Worm (Caenorhabditis elegans) whole organism, young adult: Measurements from ENCODE around the gene C56A3.6.

Experiments used
- B0019.2 ChIP-seq: fragments of 200-800 bp; sonication (Bioruptor generic); conservative IDR thresholded peaks from 2 replicates; pipeline ENCODE4 v1.3.6; 2022; ENCODE audit warnings: missing genetic modification reagents, missing genetic modification characterization, missing compliant biosample characterization
- B0035.1 ChIP-seq: sonication (generic microtip); optimal IDR thresholded peaks from 2 replicates; lab custom pipeline; 2016; ENCODE audit warnings: missing genetic modification characterization, mild to moderate bottlenecking, missing compliant biosample characterization, missing genotype, missing genetic modification reagents
- B0336.3 ChIP-seq: fragments of 200-800 bp; sonication (Bioruptor generic); IDR thresholded peaks from 2 replicates; pipeline ENCODE4 v1.3.6; 2022; ENCODE audit warnings: missing genetic modification characterization, missing compliant biosample characterization
- F39B2.1 ChIP-seq: fragments of 200-800 bp; sonication (Bioruptor generic); IDR thresholded peaks from 2 replicates; pipeline ENCODE4 v1.3.6; 2022; ENCODE audit warnings: missing genetic modification reagents, missing genetic modification characterization, missing compliant biosample characterization
- K12H6.12 ChIP-seq: fragments of 200-800 bp; sonication (Bioruptor generic); optimal IDR thresholded peaks from 2 replicates; lab custom pipeline; 2018; ENCODE audit warnings: mild to moderate bottlenecking, missing genetic modification characterization, missing compliant biosample characterization
- Y53G8AR.9 ChIP-seq: fragments of 200-800 bp; sonication (Bioruptor generic); conservative IDR thresholded peaks from 2 replicates; pipeline ENCODE4 v1.3.6; 2022; ENCODE audit warnings: missing genetic modification reagents, missing genetic modification characterization, missing compliant biosample characterization
- Y95B8A.8 ChIP-seq: fragments of 200-800 bp; sonication (Bioruptor generic); IDR thresholded peaks from 2 replicates; pipeline ENCODE4 v1.3.6; 2022; ENCODE audit warnings: missing genetic modification reagents, missing genetic modification characterization, missing compliant biosample characterization
- athp-1 ChIP-seq: sonication (generic microtip); optimal IDR thresholded peaks from 2 replicates; lab custom pipeline; 2017; ENCODE audit warnings: mild to moderate bottlenecking, missing genetic modification characterization, missing compliant biosample characterization
- attf-3 ChIP-seq: fragments of 200-800 bp; sonication (Bioruptor generic); conservative IDR thresholded peaks from 2 replicates; pipeline ENCODE4 v1.3.6; 2022; ENCODE audit warnings: missing genetic modification reagents, missing genetic modification characterization, missing compliant biosample characterization
- bed-2 ChIP-seq: fragments of 200-800 bp; sonication (Bioruptor generic); IDR thresholded peaks from 2 replicates; pipeline ENCODE4 v1.3.6; 2022; ENCODE audit warnings: missing genetic modification reagents, missing genetic modification characterization, missing compliant biosample characterization
- ceh-100 ChIP-seq: fragments of 200-800 bp; sonication (Bioruptor generic); IDR thresholded peaks from 2 replicates; pipeline ENCODE4 v1.3.6; 2022; ENCODE audit warnings: missing genetic modification reagents, missing genetic modification characterization, missing compliant biosample characterization
- ceh-27 ChIP-seq: fragments of 200-800 bp; sonication (Bioruptor generic); optimal IDR thresholded peaks from 2 replicates; lab custom pipeline; 2018; ENCODE audit warnings: mild to moderate bottlenecking, missing genetic modification characterization, moderate library complexity, missing compliant biosample characterization
- ceh-79 ChIP-seq: sonication (generic microtip); optimal IDR thresholded peaks from 2 replicates; lab custom pipeline; 2017; ENCODE audit warnings: mild to moderate bottlenecking, missing genetic modification characterization, missing compliant biosample characterization
- dpff-1 ChIP-seq: sonication (generic microtip); optimal IDR thresholded peaks from 2 replicates; lab custom pipeline; 2017; ENCODE audit warnings: mild to moderate bottlenecking, missing genetic modification characterization, missing compliant biosample characterization
- dpl-1 ChIP-seq: fragments of 150-350 bp; optimal IDR thresholded peaks from 2 replicates; lab custom pipeline; 2014; ENCODE audit warnings: missing biosample characterization, missing genetic modification reagents, missing genetic modification characterization
- egl-18 ChIP-seq: fragments of 200-800 bp; sonication (Bioruptor generic); IDR thresholded peaks from 2 replicates; pipeline ENCODE4 v1.3.6; 2022; ENCODE audit warnings: missing genetic modification reagents, missing genetic modification characterization, missing compliant biosample characterization
- him-1 ChIP-seq: sonication (generic microtip); optimal IDR thresholded peaks from 2 replicates; lab custom pipeline; 2016; ENCODE audit warnings: missing genotype, missing genetic modification reagents, missing genetic modification characterization, missing compliant biosample characterization
- hlh-26 ChIP-seq: fragments of 200-800 bp; sonication (Bioruptor generic); conservative IDR thresholded peaks from 2 replicates; pipeline ENCODE4 v1.3.6; 2022; ENCODE audit warnings: missing genetic modification reagents, missing genetic modification characterization, missing compliant biosample characterization
- hrde-1 ChIP-seq: sonication (generic microtip); optimal IDR thresholded peaks from 2 replicates; lab custom pipeline; 2016; ENCODE audit warnings: missing genetic modification characterization, mild to moderate bottlenecking, missing compliant biosample characterization, moderate library complexity, missing genotype, missing genetic modification reagents, borderline replicate concordance
- let-526 ChIP-seq: fragments of 200-800 bp; sonication (Bioruptor generic); IDR thresholded peaks from 2 replicates; pipeline ENCODE4 v1.3.6; 2022; ENCODE audit warnings: missing genetic modification reagents, missing genetic modification characterization, missing compliant biosample characterization
- lin-26 ChIP-seq: fragments of 200-800 bp; sonication (Bioruptor generic); IDR thresholded peaks from 2 replicates; pipeline ENCODE4 v1.3.6; 2022; ENCODE audit warnings: missing genetic modification reagents, missing genetic modification characterization, missing compliant biosample characterization
- lin-40 ChIP-seq: sonication (generic microtip); optimal IDR thresholded peaks from 2 replicates; lab custom pipeline; 2016; ENCODE audit warnings: missing genetic modification characterization, mild to moderate bottlenecking, missing compliant biosample characterization, missing genotype, missing genetic modification reagents
- lsl-1 ChIP-seq: fragments of 200-800 bp; sonication (Bioruptor generic); optimal IDR thresholded peaks from 2 replicates; lab custom pipeline; 2018; ENCODE audit warnings: mild to moderate bottlenecking, missing genetic modification characterization, moderate library complexity, missing compliant biosample characterization
- madf-10 ChIP-seq: sonication (generic microtip); optimal IDR thresholded peaks from 2 replicates; lab custom pipeline; 2016; ENCODE audit warnings: mild to moderate bottlenecking, missing genetic modification characterization, missing compliant biosample characterization
- madf-3 ChIP-seq: fragments of 200-800 bp; sonication (Bioruptor generic); IDR thresholded peaks from 2 replicates; pipeline ENCODE4 v1.3.6; 2022; ENCODE audit warnings: missing genetic modification reagents, missing genetic modification characterization, missing compliant biosample characterization
- madf-6 ChIP-seq: fragments of 200-800 bp; sonication (Bioruptor generic); IDR thresholded peaks from 2 replicates; pipeline ENCODE4 v1.3.6; 2022; ENCODE audit warnings: missing genetic modification reagents, missing genetic modification characterization, missing compliant biosample characterization
- madf-8 ChIP-seq: fragments of 200-800 bp; sonication (Bioruptor generic); conservative IDR thresholded peaks from 2 replicates; pipeline ENCODE4 v1.3.6; 2022; ENCODE audit warnings: missing genetic modification reagents, missing genetic modification characterization, missing compliant biosample characterization
- mxl-1 ChIP-seq: sonication (generic microtip); optimal IDR thresholded peaks from 2 replicates; lab custom pipeline; 2016; ENCODE audit warnings: missing genetic modification characterization, missing compliant biosample characterization
- nhr-90 ChIP-seq: sonication (generic microtip); optimal IDR thresholded peaks from 2 replicates; lab custom pipeline; 2016; ENCODE audit warnings: missing genotype, mild to moderate bottlenecking, missing genetic modification characterization, missing compliant biosample characterization
- pha-4 ChIP-seq: fragments of 150-350 bp; sonication (generic microtip); optimal IDR thresholded peaks from 2 replicates; lab custom pipeline; 2014; ENCODE audit warnings: missing biosample characterization, missing genetic modification reagents, missing genetic modification characterization
- rcor-1 ChIP-seq: fragments of 200-800 bp; sonication (Bioruptor generic); IDR thresholded peaks from 2 replicates; pipeline ENCODE4 v1.3.6; 2022; ENCODE audit warnings: missing genetic modification reagents, missing genetic modification characterization, missing compliant biosample characterization
- sdz-38 ChIP-seq: sonication (generic microtip); optimal IDR thresholded peaks from 2 replicates; lab custom pipeline; 2016; ENCODE audit warnings: missing genotype, missing genetic modification characterization, missing compliant biosample characterization
- snpc-1.1 ChIP-seq: sonication (generic microtip); optimal IDR thresholded peaks from 2 replicates; lab custom pipeline; 2017; ENCODE audit warnings: missing genetic modification characterization, mild to moderate bottlenecking, missing compliant biosample characterization, antibody characterized with exemption, moderate library complexity, missing genotype, missing genetic modification reagents; ENCODE audit not compliant: insufficient read depth
- snpc-3.4 ChIP-seq: sonication (generic microtip); optimal IDR thresholded peaks from 2 replicates; lab custom pipeline; 2017; ENCODE audit warnings: missing genetic modification characterization, mild to moderate bottlenecking, missing compliant biosample characterization, antibody characterized with exemption, moderate library complexity, missing genotype, missing genetic modification reagents
- sptf-2 ChIP-seq: fragments of 200-800 bp; sonication (Bioruptor generic); optimal IDR thresholded peaks from 2 replicates; lab custom pipeline; 2018; ENCODE audit warnings: mild to moderate bottlenecking, missing genetic modification characterization, missing compliant biosample characterization
- tlf-1 ChIP-seq: fragments of 200-800 bp; sonication (Bioruptor generic); optimal IDR thresholded peaks from 2 replicates; lab custom pipeline; 2018; ENCODE audit warnings: mild to moderate bottlenecking, missing genetic modification characterization, missing compliant biosample characterization
- unc-130 ChIP-seq: sonication (generic microtip); optimal IDR thresholded peaks from 2 replicates; lab custom pipeline; 2016; ENCODE audit warnings: missing genetic modification reagents, missing genetic modification characterization, missing compliant biosample characterization
- unc-62 ChIP-seq: fragments of 150-350 bp; optimal IDR thresholded peaks from 2 replicates; lab custom pipeline; 2014; ENCODE audit warnings: missing biosample characterization, missing genetic modification reagents, missing genetic modification characterization
- xnd-1 ChIP-seq: sonication (generic microtip); optimal IDR thresholded peaks from 2 replicates; lab custom pipeline; 2016; ENCODE audit warnings: missing genotype, missing genetic modification reagents, missing genetic modification characterization, missing compliant biosample characterization
- ztf-25 ChIP-seq: fragments of 200-800 bp; sonication (Bioruptor generic); IDR thresholded peaks from 2 replicates; pipeline ENCODE4 v1.3.6; 2022; ENCODE audit warnings: missing genetic modification reagents, missing genetic modification characterization, missing compliant biosample characterization

C56A3.6 gene

DNA sequence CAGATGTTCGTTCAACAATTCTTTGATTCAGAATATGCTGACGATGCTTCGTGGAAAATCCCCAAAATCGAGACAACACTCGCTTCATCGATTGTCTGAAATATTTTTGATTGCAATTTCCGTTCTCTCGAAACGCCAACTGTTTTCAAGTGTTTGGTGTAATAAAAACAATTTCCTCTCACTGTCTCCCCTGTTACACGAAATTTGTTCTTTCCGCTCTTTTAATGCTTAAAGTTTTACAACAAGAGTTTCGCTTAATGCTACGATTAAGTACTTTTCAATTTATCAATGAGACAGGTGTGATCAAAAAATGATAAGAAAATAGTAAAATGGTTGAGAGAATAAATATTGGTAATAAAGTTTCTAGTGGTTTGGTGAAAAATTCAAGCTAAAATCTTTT, at the start of gene C56A3.6:
Gene C56A3.6, minus strand, starts transcription at position 101 of the 400 bp plus-strand sequence.
- no peak for TF ChIP-seq rcor-1
- TF ChIP-seq let-526: no peak
- no peak for TF ChIP-seq sdz-38 (tag; lab: Kevin White, UChicago)
- TF ChIP-seq pha-4 (tag; lab: Kevin White, UChicago): no peak
- no peak for TF ChIP-seq dpff-1 (tag; lab: Kevin White, UChicago)
- TF ChIP-seq K12H6.12 (tag; lab: Kevin White, UChicago): no peak
- no peak for TF ChIP-seq snpc-3.4 (tag; lab: Kevin White, UChicago)

DNA sequence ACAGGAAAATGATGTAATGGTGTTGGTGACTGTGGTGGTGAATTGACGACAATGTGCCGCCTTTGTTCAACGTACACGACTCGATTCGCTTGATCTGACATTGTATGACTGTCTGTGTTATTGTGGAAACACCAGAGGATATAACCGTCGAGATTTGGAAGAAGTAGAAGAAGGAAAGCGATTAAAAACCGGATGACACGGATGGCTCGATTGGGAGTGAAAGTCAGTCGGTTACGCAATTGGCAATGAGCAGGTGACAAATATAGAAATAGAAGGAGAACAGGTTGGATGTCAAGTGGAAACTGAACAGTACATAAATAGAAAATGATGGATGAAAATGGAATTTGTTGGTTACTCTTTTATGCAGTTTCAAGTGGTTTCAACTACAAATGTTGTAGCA, 44.7 kb upstream of the C56A3.6 start, which contains the start of gene rdy-2:
Gene rdy-2, minus strand, starts transcription at position 101 of the 400 bp plus-strand sequence.
- TF ChIP-seq F39B2.1 (GFP tag; lab: Robert Waterston, UW) (no peak), B0019.2 (GFP tag; lab: Robert Waterston, UW) (no peak), dpl-1 (no peak), bed-2 (no peak), hlh-26 (no peak), hrde-1 (tag; lab: Kevin White, UChicago) (no peak), sdz-38 (tag; lab: Kevin White, UChicago) (no peak), ztf-25 (GFP tag; lab: Robert Waterston, UW) (no peak), dpff-1 (tag; lab: Kevin White, UChicago) (no peak), snpc-3.4 (tag; lab: Kevin White, UChicago) (no peak), egl-18 (GFP tag; lab: Robert Waterston, UW) (no peak), ceh-79 (tag; lab: Kevin White, UChicago) (no peak), lin-26 (no peak), snpc-1.1 (tag; lab: Kevin White, UChicago) (no peak)
- TF ChIP-seq, all 124 proteins: peak for 0

DNA sequence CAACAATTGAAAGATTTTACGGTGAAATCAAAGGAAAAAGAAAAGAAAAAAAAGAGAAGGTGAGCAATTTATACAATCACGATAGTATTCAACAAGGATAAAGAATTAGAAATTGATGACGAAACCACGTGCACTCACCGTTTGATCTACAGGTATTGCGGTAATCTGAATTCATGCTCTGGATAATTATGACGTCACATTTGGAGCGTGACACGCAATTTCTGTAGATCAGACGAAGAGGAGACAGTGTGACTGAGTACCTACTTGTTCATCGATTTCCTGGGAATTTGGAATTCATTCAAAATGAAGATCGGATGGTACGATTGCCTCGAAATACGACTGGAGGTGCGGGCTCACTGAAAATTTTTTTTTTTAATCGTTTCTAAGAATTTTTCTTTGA, 42.2 kb upstream of the C56A3.6 start:
- TF ChIP-seq nhr-90 (tag; lab: Kevin White, UChicago) (no peak), ceh-27 (no peak), mxl-1 (tag; lab: Kevin White, UChicago) (no peak), ztf-25 (GFP tag; lab: Robert Waterston, UW) (no peak), Y53G8AR.9 (GFP tag; lab: Robert Waterston, UW) (no peak)

DNA sequence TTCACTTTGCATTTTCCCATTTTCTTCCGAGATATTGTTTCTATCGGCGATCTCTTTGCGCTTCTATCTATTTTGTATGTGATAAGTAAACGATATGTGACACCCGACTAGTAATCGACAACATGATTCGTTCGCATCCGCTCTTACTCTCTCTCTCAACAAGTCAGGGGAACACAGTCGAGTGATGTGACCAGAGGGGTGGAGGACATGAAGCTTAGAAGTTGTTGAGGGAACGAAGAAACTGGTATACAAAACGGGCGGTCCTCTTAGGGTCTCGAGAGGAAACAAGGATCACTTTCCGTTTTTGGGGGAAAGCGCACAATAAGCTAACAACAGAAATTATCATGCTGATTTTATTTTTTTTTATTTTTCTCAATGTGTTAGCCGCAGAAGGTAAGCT, 36.9 kb upstream of the C56A3.6 start, which contains the start of gene F53F4.4:
Gene F53F4.4, plus strand, starts transcription at position 301 of the 400 bp plus-strand sequence.
- TF ChIP-seq madf-6 (GFP tag; lab: Robert Waterston, UW): peak; percentile 47; the same call in 1 of the 2 replicates
- TF ChIP-seq unc-130 (GFP tag; lab: Kevin White, UChicago): no peak
- TF ChIP-seq Y95B8A.8 (GFP tag; lab: Robert Waterston, UW): 0 out of 2 replicates have a peak, but pooled peaks have one; percentile 18
- TF ChIP-seq, all 124 proteins: peak for 2

DNA sequence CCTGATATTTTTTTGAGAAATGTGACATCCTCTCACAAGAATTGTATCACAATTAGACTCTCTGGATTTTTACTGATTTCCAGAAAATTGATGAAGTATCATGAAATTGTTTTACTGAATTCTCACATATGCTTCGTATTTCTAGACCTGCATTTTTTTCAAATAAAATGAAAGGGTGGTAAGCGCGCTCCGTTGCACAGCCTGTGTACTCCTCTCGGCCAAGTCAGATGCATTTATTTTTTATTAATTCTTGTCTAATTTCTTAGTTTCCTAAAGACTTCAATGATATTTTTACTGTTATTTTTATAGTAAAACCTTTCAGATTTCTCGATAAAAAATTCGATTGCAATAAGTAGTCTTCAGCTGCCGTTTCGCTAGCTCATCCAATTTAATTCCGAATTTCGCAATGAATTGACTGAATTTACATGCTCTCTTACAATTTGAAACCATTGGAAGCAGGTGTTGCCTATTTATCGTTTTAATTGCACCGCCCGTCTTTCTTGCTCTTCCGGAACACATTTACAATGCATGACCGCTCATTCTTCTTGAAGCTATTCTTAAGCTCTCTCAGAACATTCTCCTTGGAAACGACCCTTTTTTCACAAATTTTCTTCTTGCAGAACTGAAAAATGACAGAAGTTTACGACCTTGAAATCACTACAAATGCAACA, 35.4 kb upstream of the C56A3.6 start, which contains the start of gene tbcb-1:
Gene tbcb-1, plus strand, starts transcription at position 621 of the 671 bp plus-strand sequence.
- 0 out of 2 replicates have a peak, but pooled peaks have one; percentile 19 for TF ChIP-seq attf-3 (GFP tag; lab: Robert Waterston, UW)
- TF ChIP-seq lsl-1 (GFP tag; lab: Kevin White, UChicago): peak; percentile 32
- no peak for TF ChIP-seq B0035.1
- TF ChIP-seq B0336.3 (GFP tag; lab: Robert Waterston, UW): no peak
- TF ChIP-seq lin-40 (tag; lab: Kevin White, UChicago): no peak
- no peak for TF ChIP-seq ceh-100 (GFP tag; lab: Robert Waterston, UW)
- TF ChIP-seq xnd-1: peak; percentile 79
- TF ChIP-seq tlf-1 (GFP tag; lab: Kevin White, UChicago): no peak
- peak; percentile 90 for TF ChIP-seq madf-8
- no peak for TF ChIP-seq pha-4 (tag; lab: Kevin White, UChicago)
- no peak for TF ChIP-seq unc-62 (GFP tag; lab: Kevin White, UChicago)
- no peak for TF ChIP-seq K12H6.12 (tag; lab: Kevin White, UChicago)
- TF ChIP-seq madf-10 (tag; lab: Kevin White, UChicago): no peak
- TF ChIP-seq him-1: peak; percentile 36
- peak; percentile 92 for TF ChIP-seq madf-6 (GFP tag; lab: Robert Waterston, UW)
- TF ChIP-seq sptf-2 (GFP tag; lab: Kevin White, UChicago): no peak
- TF ChIP-seq madf-3: no peak
- no peak for TF ChIP-seq athp-1 (tag; lab: Kevin White, UChicago)
